Worm (Caenorhabditis elegans) whole organism, early embryonic: ENCODE data around the gene T05C12.1.

Source experiments
- B0310.2 ChIP-seq: sonication (generic microtip); optimal IDR thresholded peaks from 2 replicates; lab custom pipeline; 2016; ENCODE audit warnings: mild to moderate bottlenecking, missing genetic modification characterization, missing compliant biosample characterization
- F13C5.2 ChIP-seq: sonication (generic microtip); optimal IDR thresholded peaks from 2 replicates; lab custom pipeline; 2017; ENCODE audit warnings: mild to moderate bottlenecking, missing genetic modification characterization, inconsistent platforms, missing compliant biosample characterization
- aly-1 ChIP-seq: sonication (generic microtip); optimal IDR thresholded peaks from 2 replicates; lab custom pipeline; 2016; ENCODE audit warnings: missing genetic modification characterization, missing compliant biosample characterization
- ama-1 ChIP-seq: fragments of 150-350 bp; optimal IDR thresholded peaks from 2 replicates; lab custom pipeline; 2014
- ceh-13 ChIP-seq: fragments of 200-800 bp; sonication (Bioruptor generic); optimal IDR thresholded peaks from 2 replicates; lab custom pipeline; 2018; ENCODE audit warnings: mild to moderate bottlenecking, missing genetic modification characterization, missing compliant biosample characterization
- ceh-36 ChIP-seq: sonication (generic microtip); optimal IDR thresholded peaks from 2 replicates; lab custom pipeline; 2016; ENCODE audit warnings: missing genetic modification characterization, inconsistent platforms, missing compliant biosample characterization
- ets-7 ChIP-seq: sonication (generic microtip); optimal IDR thresholded peaks from 2 replicates; lab custom pipeline; 2016; ENCODE audit warnings: missing genotype, missing genetic modification characterization, missing compliant biosample characterization
- flt-1 ChIP-seq: fragments of 200-800 bp; sonication (Bioruptor generic); IDR thresholded peaks from 2 replicates; pipeline ENCODE4 v1.3.6; 2022; ENCODE audit warnings: missing genetic modification characterization, missing compliant biosample characterization
- hmbx-1 ChIP-seq: sonication (generic microtip); optimal IDR thresholded peaks from 2 replicates; lab custom pipeline; 2016; ENCODE audit warnings: mild to moderate bottlenecking, missing genetic modification characterization, missing compliant biosample characterization
- hmg-4 ChIP-seq: fragments of 200-800 bp; sonication (Bioruptor generic); optimal IDR thresholded peaks from 2 replicates; lab custom pipeline; 2018; ENCODE audit warnings: mild to moderate bottlenecking, missing genetic modification characterization, missing compliant biosample characterization
- hnd-1 ChIP-seq: sonication (generic microtip); optimal IDR thresholded peaks from 2 replicates; lab custom pipeline; 2016; ENCODE audit warnings: missing genetic modification characterization, missing compliant biosample characterization
- pes-1 ChIP-seq: fragments of 200-800 bp; sonication (Bioruptor generic); IDR thresholded peaks from 2 replicates; pipeline ENCODE4 v1.3.6; 2022; ENCODE audit warnings: missing genetic modification reagents, missing genetic modification characterization, missing compliant biosample characterization
- scrt-1 ChIP-seq: fragments of 200-800 bp; sonication (Bioruptor generic); IDR thresholded peaks from 2 replicates; pipeline ENCODE4 v1.3.6; 2022; ENCODE audit warnings: missing genetic modification characterization, missing compliant biosample characterization
- sea-1 ChIP-seq: fragments of 200-800 bp; sonication (Bioruptor generic); conservative IDR thresholded peaks from 2 replicates; pipeline ENCODE4 v1.3.6; 2022; ENCODE audit warnings: missing genetic modification characterization, missing compliant biosample characterization
- tbx-11 ChIP-seq: fragments of 200-800 bp; sonication (Bioruptor generic); IDR thresholded peaks from 2 replicates; pipeline ENCODE4 v1.3.6; 2022; ENCODE audit warnings: missing genetic modification characterization, missing compliant biosample characterization
- tbx-37 ChIP-seq: fragments of 200-800 bp; sonication (Bioruptor generic); conservative IDR thresholded peaks from 2 replicates; pipeline ENCODE4 v1.3.6; 2022; ENCODE audit warnings: missing genetic modification reagents, missing genetic modification characterization, missing compliant biosample characterization
- tra-4 ChIP-seq: sonication (generic microtip); optimal IDR thresholded peaks from 2 replicates; lab custom pipeline; 2017; ENCODE audit warnings: missing genetic modification characterization, missing compliant biosample characterization

T05C12.1 gene

DNA sequence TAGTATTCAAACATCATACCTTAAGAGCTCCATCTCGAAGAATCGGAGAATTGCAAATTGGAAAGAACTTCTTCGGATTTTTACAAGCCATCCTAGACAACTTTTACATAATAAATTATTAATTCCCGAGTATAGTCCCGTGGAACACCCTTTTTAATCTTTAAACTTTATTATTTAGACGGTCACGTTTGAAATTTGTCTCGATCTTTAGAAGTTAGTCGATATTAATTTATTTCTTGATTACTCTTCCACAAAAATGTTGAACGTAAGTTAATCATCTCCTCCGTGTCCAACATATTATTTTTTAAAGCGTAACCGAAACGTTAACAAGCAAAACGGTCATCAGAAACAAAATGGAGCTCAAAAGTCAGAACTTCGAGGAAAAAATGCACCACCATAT is at the start of gene T05C12.1, which contains the start of gene decr-1.3:
Gene T05C12.1, plus strand, starts transcription at position 232 of the 400 bp plus-strand sequence.
Gene decr-1.3, minus strand, starts transcription at position 101 of the 400 bp plus-strand sequence.
- no peak for TF ChIP-seq ceh-36 (tag; lab: Kevin White, UChicago)
- no peak for TF ChIP-seq pes-1
- no peak for TF ChIP-seq B0310.2 (tag; lab: Kevin White, UChicago)
- TF ChIP-seq aly-1 (tag; lab: Kevin White, UChicago) = no peak
- no peak for TF ChIP-seq ceh-13
- no peak for TF ChIP-seq hmbx-1 (tag; lab: Kevin White, UChicago)
- TF ChIP-seq tbx-11 (GFP tag; lab: Robert Waterston, UW) = no peak
- TF ChIP-seq scrt-1 (GFP tag; lab: Robert Waterston, UW) = no peak
- TF ChIP-seq F13C5.2 (tag; lab: Kevin White, UChicago) = no peak
- no peak for TF ChIP-seq ama-1 (lab: Kevin White, UChicago)
- no peak for TF ChIP-seq tra-4
- TF ChIP-seq flt-1 = no peak

DNA sequence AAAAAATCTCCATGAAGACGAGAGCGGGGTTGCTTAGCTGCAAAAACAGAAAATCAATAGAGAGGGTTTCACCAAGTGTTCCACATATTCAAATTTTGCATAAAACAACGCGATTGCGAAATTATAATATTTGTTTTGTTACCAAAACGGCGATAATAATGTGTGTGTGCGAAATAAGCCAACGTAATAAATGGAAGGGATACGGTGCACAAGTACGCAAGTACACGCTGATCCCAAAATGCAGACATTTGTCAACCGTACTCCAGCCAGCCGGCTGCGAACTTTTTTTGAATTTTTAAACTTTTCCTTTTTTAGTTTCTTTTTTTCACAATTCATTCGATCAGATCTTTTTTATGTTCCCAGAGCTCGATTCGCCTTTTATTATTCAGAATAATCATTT is 48.6 kb upstream of the T05C12.1 start, which contains the start of gene ire-1:
Gene ire-1, minus strand, starts transcription at position 44 of the 400 bp plus-strand sequence.
- no peak for TF ChIP-seq F13C5.2 (tag; lab: Kevin White, UChicago)
- no peak for TF ChIP-seq hmbx-1 (tag; lab: Kevin White, UChicago)
- TF ChIP-seq aly-1 (tag; lab: Kevin White, UChicago) = no peak
- TF ChIP-seq hnd-1 (tag; lab: Kevin White, UChicago) = no peak
- TF ChIP-seq scrt-1 (GFP tag; lab: Robert Waterston, UW) = no peak
- TF ChIP-seq flt-1 = no peak

DNA sequence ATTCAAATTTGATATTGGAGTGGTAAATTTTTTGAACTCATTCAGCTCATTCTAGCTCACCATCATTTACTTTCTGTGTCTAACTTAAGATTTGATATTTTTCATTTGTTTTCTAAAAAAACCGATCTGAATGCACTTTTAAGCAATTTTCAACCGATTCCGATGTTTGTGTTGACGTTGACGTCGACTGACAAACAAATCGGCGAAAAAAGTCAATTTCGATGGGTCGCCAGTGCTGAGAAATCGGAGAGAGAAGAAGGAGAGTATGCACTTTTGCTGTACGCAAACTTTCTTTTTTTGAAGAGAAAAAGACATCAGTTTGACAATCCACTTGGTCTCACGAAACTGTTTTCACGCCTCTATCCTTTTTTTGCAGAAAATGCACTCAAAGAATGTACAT is 48.0 kb upstream of the T05C12.1 start:
- TF ChIP-seq hmbx-1 (tag; lab: Kevin White, UChicago) = no peak

DNA sequence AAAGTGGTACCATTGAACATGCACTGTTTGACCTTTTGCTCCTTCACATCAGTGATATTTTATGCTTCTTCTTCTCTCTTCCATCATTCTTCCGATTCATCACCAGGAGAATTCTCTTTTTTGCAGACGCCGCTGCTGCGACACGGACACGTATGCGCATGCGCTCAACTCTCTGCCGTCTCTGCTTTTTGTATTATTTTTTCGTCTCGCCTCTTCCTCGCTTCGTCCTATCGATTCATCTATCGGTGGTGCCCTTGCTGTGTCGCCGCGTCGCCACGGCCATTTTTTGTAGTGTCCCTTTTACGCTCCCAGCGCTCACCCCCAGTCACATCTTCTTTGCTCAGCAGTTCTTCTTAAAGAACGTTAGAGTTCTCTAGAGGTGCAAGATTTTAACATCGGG is 47.3 kb upstream of the T05C12.1 start:
- no peak for TF ChIP-seq ets-7
- peak; percentile 41; the same call in 1 of the 2 replicates for TF ChIP-seq pes-1
- TF ChIP-seq sea-1 (GFP tag; lab: Robert Waterston, UW) = no peak
- no peak for TF ChIP-seq hnd-1 (tag; lab: Kevin White, UChicago)
- peak; percentile 21 for TF ChIP-seq hmg-4 (GFP tag; lab: Kevin White, UChicago)
- no peak for TF ChIP-seq tbx-11 (GFP tag; lab: Robert Waterston, UW)
- TF ChIP-seq F13C5.2 (tag; lab: Kevin White, UChicago) = no peak
- no peak for TF ChIP-seq scrt-1 (GFP tag; lab: Robert Waterston, UW)

DNA sequence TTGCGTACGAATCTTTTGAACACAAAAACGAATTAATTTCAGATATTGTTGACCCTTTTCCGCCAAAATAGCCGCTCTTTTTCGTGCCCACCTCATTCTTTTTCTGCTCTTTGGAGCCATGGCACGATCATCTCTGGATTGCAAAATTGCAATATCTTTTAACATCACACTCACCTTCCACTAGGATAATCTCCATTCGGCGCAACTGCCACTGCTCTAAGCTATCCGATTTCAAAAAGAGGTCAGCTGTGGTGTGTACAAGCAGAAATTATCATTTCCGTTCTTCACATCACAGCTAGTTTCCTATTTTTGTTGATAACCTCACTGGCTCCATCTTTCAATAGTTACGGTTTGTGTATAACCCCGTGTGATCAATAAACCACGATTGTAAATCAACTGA is 46.9 kb upstream of the T05C12.1 start:
- no peak for TF ChIP-seq ceh-36 (tag; lab: Kevin White, UChicago)
- no peak for TF ChIP-seq hmg-4 (GFP tag; lab: Kevin White, UChicago)
- no peak for TF ChIP-seq aly-1 (tag; lab: Kevin White, UChicago)
- no peak for TF ChIP-seq tbx-37 (GFP tag; lab: Robert Waterston, UW)
- TF ChIP-seq F13C5.2 (tag; lab: Kevin White, UChicago) = no peak
- no peak for TF ChIP-seq ceh-13
- TF ChIP-seq hmbx-1 (tag; lab: Kevin White, UChicago) = no peak
- no peak for TF ChIP-seq ama-1 (lab: Kevin White, UChicago)
- no peak for TF ChIP-seq pes-1
- TF ChIP-seq tbx-11 (GFP tag; lab: Robert Waterston, UW) = no peak
- TF ChIP-seq scrt-1 (GFP tag; lab: Robert Waterston, UW) = no peak
- no peak for TF ChIP-seq tra-4
- no peak for TF ChIP-seq B0310.2 (tag; lab: Kevin White, UChicago)
- TF ChIP-seq hnd-1 (tag; lab: Kevin White, UChicago) = no peak
- TF ChIP-seq sea-1 (GFP tag; lab: Robert Waterston, UW) = no peak
- TF ChIP-seq ets-7 = no peak
- TF ChIP-seq flt-1 = no peak

DNA sequence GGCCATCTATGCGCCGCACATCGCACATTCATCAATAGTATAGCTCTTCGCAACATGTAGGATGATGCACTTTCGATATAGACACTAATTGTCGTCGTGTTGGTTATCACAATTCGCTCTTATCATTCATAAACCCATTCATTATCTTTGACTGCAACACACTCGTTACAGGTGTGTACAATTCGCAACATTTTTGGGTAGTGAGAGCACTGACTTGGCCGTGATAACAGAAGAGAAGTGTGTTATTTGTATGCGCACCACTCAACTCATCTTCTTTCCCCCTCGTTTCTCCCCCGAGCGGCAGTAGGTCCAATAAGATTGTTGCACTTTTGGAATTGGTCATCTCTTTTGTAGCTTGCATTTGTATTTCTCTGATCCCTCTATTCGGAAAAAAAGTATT is 46.2 kb upstream of the T05C12.1 start:
- TF ChIP-seq hmbx-1 (tag; lab: Kevin White, UChicago) (no peak), ama-1 (lab: Kevin White, UChicago) (no peak), ets-7 (no peak), aly-1 (tag; lab: Kevin White, UChicago) (no peak), ceh-13 (no peak), tbx-11 (GFP tag; lab: Robert Waterston, UW) (no peak)

DNA sequence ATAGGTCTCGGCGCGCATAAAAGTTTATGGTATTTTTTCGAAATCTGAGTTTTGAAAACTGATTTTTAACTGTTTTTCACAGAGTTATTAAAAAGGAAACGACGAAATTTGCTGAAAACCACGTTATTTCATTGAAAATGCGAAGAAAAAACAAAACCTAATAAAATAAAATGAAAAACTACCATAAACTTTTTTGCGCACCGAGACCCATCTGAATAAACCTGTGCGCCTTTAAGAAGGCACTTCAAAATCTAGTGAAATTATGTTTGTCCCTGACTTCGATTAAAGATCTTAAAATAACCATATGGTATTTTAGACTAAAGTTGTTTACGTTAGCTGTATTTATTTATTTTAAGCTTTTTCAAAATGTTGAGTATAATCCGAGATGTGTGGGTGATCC is 45.7 kb upstream of the T05C12.1 start:
- no peak for TF ChIP-seq hmbx-1 (tag; lab: Kevin White, UChicago)
- no peak for TF ChIP-seq flt-1
- no peak for TF ChIP-seq tra-4
- no peak for TF ChIP-seq sea-1 (GFP tag; lab: Robert Waterston, UW)
- no peak for TF ChIP-seq B0310.2 (tag; lab: Kevin White, UChicago)
- TF ChIP-seq hmg-4 (GFP tag; lab: Kevin White, UChicago) = no peak
- TF ChIP-seq ceh-13 = no peak

DNA sequence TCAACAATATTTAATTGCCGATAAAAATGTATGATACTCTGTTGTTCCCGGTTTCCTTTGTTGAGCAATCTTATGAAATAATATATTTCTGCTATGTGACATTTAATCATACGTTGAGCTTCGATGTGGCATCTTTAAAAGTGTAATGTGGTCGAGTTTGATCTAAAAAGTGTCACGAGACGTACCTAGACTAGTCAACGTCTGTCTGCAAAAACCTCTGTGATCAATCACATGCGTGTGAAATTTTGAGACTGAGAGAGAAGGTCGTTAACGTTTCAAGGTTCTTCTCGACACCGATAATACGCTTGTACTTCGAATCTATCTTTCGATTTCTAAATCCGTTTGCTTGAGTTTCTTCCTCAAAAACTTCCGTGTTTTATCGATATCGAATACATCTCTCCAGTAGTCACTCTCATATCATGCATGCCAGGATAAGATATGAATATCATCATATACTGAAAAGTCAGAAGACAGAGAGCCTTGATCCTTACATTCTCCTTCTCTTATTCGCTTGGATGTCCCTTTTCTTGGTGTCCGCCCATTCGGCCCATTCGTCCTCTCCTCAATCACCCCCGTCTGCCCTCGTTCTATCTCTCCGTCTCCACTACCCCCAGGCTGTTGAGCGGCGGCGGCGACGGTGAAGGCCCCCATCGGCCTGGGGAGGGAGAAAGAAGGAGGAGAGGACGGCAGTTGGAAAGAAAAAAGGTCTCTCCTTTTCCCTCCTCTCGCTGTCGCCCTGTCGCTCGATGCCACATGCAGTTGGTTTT is 45.0 kb upstream of the T05C12.1 start:
- no peak for TF ChIP-seq hmbx-1 (tag; lab: Kevin White, UChicago)
- TF ChIP-seq sea-1 (GFP tag; lab: Robert Waterston, UW) = 0 out of 2 replicates have a peak, but pooled peaks have one; percentile 32
- peak; percentile 64; the same call in 1 of the 2 replicates for TF ChIP-seq scrt-1 (GFP tag; lab: Robert Waterston, UW)
- TF ChIP-seq B0310.2 (tag; lab: Kevin White, UChicago) = no peak
- peak; percentile 35 for TF ChIP-seq ets-7
- peak; percentile 38; the same call in 1 of the 2 replicates for TF ChIP-seq pes-1
- peak; percentile 76 for TF ChIP-seq aly-1 (tag; lab: Kevin White, UChicago)
- no peak for TF ChIP-seq hnd-1 (tag; lab: Kevin White, UChicago)
- TF ChIP-seq F13C5.2 (tag; lab: Kevin White, UChicago) = peak; percentile 64
- TF ChIP-seq tra-4 = no peak
- TF ChIP-seq ama-1 (lab: Kevin White, UChicago) = no peak
- TF ChIP-seq tbx-37 (GFP tag; lab: Robert Waterston, UW) = peak; percentile 50; the same call in 1 of the 2 replicates
- peak; percentile 91 for TF ChIP-seq hmg-4 (GFP tag; lab: Kevin White, UChicago)
- 0 out of 2 replicates have a peak, but pooled peaks have one; percentile 43 for TF ChIP-seq flt-1
